Worm (Caenorhabditis elegans) whole organism, L2 larva: ENCODE data around the gene kel-3.

Experiments
- elt-3 ChIP-seq: sonication (generic microtip); optimal IDR thresholded peaks from 2 replicates; lab custom pipeline; 2017; ENCODE audit warnings: missing biosample characterization, missing genetic modification characterization
- lin-11 ChIP-seq: fragments of 150-350 bp; sonication (generic microtip); optimal IDR thresholded peaks from 2 replicates; lab custom pipeline; 2014; ENCODE audit warnings: missing biosample characterization, missing genetic modification characterization, inconsistent platforms, mixed read lengths
- unc-39 ChIP-seq: fragments of 150-350 bp; optimal IDR thresholded peaks from 2 replicates; lab custom pipeline; 2014; ENCODE audit warnings: missing biosample characterization, missing genetic modification characterization
- unc-62 ChIP-seq: fragments of 150-350 bp; optimal IDR thresholded peaks from 2 replicates; lab custom pipeline; 2014; ENCODE audit warnings: missing biosample characterization, missing genetic modification reagents, missing genetic modification characterization
- zag-1 ChIP-seq: fragments of 150-350 bp; optimal IDR thresholded peaks from 2 replicates; lab custom pipeline; 2014; ENCODE audit warnings: missing biosample characterization, missing genetic modification characterization

DNA sequence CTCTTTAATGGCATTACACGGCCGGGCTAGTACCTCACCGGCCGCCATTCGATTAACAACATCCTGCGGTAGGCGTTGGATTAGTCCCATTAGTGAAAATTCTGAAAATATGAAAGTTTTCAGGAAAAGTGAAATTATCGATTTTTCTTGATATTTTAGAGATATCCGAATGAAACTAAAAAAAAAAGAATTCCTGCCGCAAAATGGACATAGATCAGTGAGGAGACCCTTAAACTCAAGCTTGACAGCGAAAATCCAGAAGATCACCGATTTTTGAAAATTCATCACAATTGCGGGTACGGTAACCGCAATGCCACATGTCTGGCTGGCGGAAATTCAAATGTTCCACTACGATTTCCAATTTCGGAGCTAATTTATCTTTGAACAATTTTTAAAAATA is 49.9 kb downstream of the kel-3 start, which contains the start of gene mlh-1:
- TF ChIP-seq elt-3 (tag; lab: Kevin White, UChicago) = no peak
- TF ChIP-seq zag-1 (tag; lab: Kevin White, UChicago) = no peak
- TF ChIP-seq unc-62 (GFP tag; lab: Kevin White, UChicago) = no peak
- no peak for TF ChIP-seq unc-39 (tag; lab: Kevin White, UChicago)
- no peak for TF ChIP-seq lin-11 (tag; lab: Kevin White, UChicago)
